Worm (Caenorhabditis elegans) whole organism, midembryonic: ENCODE results near the gene vamp-7.

ENCODE experiments used
- T22C8.4 ChIP-seq: fragments of 200-800 bp; sonication (Bioruptor generic); IDR thresholded peaks from 2 replicates; pipeline ENCODE4 v1.3.6; 2022; ENCODE audit warnings: missing genetic modification characterization, missing compliant biosample characterization
- cog-1 ChIP-seq: sonication (generic microtip); optimal IDR thresholded peaks from 2 replicates; lab custom pipeline; 2016; ENCODE audit warnings: missing genetic modification characterization, missing compliant biosample characterization
- flt-1 ChIP-seq: fragments of 200-800 bp; sonication (Bioruptor generic); IDR thresholded peaks from 2 replicates; pipeline ENCODE4 v1.3.6; 2022; ENCODE audit warnings: missing genetic modification characterization, missing compliant biosample characterization
- klf-2 ChIP-seq: fragments of 200-800 bp; sonication (Bioruptor generic); conservative IDR thresholded peaks from 2 replicates; pipeline ENCODE4 v1.3.6; 2022; ENCODE audit warnings: missing genetic modification reagents, missing genetic modification characterization, missing compliant biosample characterization
- tab-1 ChIP-seq: fragments of 200-800 bp; sonication (Bioruptor generic); IDR thresholded peaks from 2 replicates; pipeline ENCODE4 v1.3.6; 2022; ENCODE audit warnings: missing genetic modification characterization, missing compliant biosample characterization
- ztf-23 ChIP-seq: fragments of 200-800 bp; sonication (Bioruptor generic); IDR thresholded peaks from 2 replicates; pipeline ENCODE4 v1.3.6; 2022; ENCODE audit warnings: missing genetic modification reagents, missing genetic modification characterization, missing compliant biosample characterization

DNA sequence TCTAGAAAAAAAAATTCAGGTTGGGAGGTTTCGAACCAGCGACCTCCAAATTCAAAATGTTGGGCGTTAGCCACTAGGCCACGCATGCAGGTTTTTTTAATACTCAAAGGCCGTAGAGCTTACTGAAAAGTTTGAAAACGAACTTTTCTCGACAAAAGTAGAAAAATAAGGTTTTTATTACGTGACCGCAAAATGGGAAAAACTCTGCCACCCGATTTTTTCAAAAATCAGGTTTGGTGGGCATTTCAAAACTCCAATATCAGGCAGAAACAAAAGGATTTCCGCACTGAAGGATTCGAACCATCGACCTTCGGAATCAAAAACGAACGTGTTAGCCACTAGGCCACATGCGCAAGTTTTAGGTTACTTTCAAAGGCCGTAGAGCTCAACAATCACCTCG, 50.9 kb downstream of the vamp-7 start:
- TF ChIP-seq klf-2 (no peak), ztf-23 (GFP tag; lab: Robert Waterston, UW) (no peak), tab-1 (no peak), flt-1 (GFP tag; lab: Robert Waterston, UW) (no peak), T22C8.4 (no peak), cog-1 (tag; lab: Kevin White, UChicago) (no peak)
